Worm (Caenorhabditis elegans): ENCODE data around the gene nspc-14.

DNA sequence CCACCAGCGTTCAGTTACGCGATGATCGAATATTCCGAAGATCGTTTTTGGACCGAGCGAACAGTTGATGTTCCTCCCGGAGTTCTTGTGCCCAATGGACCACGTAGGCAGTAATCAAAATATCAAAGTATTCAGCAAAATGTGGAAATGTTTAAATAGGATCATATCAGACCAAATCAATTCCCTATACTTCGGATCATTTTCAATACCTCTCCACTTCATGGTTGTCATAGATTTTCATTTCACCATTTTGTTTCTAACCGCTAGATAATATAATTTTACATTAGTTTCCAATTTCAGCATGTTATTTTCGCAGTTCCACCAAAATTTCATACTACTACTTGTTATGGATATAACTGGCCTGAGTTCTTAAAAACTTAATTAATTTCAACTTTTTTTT lies 41.3 kb downstream of the nspc-14 start:
- TF ChIP-seq nhr-20 (tag; optimal IDR thresholded peaks at IDR 0.05) (no peak), F16B12.6 (tag; optimal IDR thresholded peaks at IDR 0.05) (no peak), unc-62 (GFP tag; optimal IDR thresholded peaks at IDR 0.05) (no peak), isw-1 (GFP tag; IDR thresholded peaks at IDR 0.05) (no peak), zag-1 (tag; optimal IDR thresholded peaks at IDR 0.05) (no peak), egl-27 (tag; optimal IDR thresholded peaks at IDR 0.05) (no peak), aly-2 (tag; optimal IDR thresholded peaks at IDR 0.05) (no peak), tbx-2 (tag; optimal IDR thresholded peaks at IDR 0.05) (no peak), ama-1 (optimal IDR thresholded peaks at IDR 0.05) (no peak), lin-14 (GFP tag; optimal IDR thresholded peaks at IDR 0.05) (no peak), lir-3 (tag; optimal IDR thresholded peaks at IDR 0.05; ENCODE audit: poor library complexity) (no peak), ztf-4 (tag; optimal IDR thresholded peaks at IDR 0.05) (no peak), mep-1 (tag; optimal IDR thresholded peaks at IDR 0.05) (no peak), ces-1 (GFP tag; optimal IDR thresholded peaks at IDR 0.05) (no peak)
